Fruit fly (Drosophila melanogaster): Measurements from ENCODE around the gene CG32985.

DNA sequence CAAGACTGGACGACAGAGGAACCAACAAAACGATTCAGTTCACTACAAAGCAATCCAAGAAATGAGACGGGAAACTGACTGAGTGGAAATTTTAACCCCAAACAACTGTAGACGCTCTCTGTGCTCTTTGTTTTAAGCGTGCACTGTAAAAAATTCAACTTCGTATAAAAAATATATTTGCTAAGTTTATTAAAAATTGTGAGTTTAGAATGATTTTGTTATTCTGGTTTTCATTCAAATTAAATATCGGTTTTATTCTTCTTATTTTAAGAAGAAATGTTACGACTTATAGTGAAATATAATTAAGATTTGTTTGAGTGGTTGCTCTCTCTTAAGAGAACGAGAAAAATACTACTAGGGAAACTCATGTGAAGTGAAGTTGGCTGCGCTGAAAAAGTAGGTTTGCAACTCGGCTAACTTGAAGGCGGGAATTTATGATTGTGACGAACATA, 4.3 kb upstream of the CG32985 start:
- TF ChIP-seq CTCF (optimal IDR thresholded peaks at IDR 0.05) (peak in 1 of 2 experiments; percentile 11), CG8478 (optimal IDR thresholded peaks at IDR 0.05) (no peak)

All from S2 (cell line).